Worm (Caenorhabditis elegans) whole organism, L2 larva: ENCODE data around the gene Y47D3A.1.
A peak's percentile ranks its signal among the peaks of the same experiment; 100 is the strongest.

ENCODE experiments used
- fos-1 ChIP-seq: fragments of 150-350 bp; optimal IDR thresholded peaks from 2 replicates; lab custom pipeline; 2014; ENCODE audit warnings: missing biosample characterization, missing genetic modification characterization
- gmeb-1 ChIP-seq: fragments of 150-350 bp; optimal IDR thresholded peaks from 2 replicates; lab custom pipeline; 2014; ENCODE audit warnings: missing biosample characterization, missing genetic modification characterization
- nhr-12 ChIP-seq: fragments of 150-350 bp; optimal IDR thresholded peaks from 2 replicates; lab custom pipeline; 2014; ENCODE audit warnings: missing biosample characterization, missing genetic modification characterization
- nhr-237 ChIP-seq: fragments of 150-350 bp; optimal IDR thresholded peaks from 2 replicates; lab custom pipeline; 2014; ENCODE audit warnings: missing biosample characterization, missing genetic modification characterization
- nhr-6 ChIP-seq: fragments of 150-350 bp; optimal IDR thresholded peaks from 2 replicates; lab custom pipeline; 2014; ENCODE audit warnings: missing biosample characterization, missing genetic modification characterization
- peb-1 ChIP-seq: fragments of 150-350 bp; optimal IDR thresholded peaks from 2 replicates; lab custom pipeline; 2014; ENCODE audit warnings: missing biosample characterization, missing genetic modification characterization
- unc-62 ChIP-seq: fragments of 150-350 bp; optimal IDR thresholded peaks from 2 replicates; lab custom pipeline; 2014; ENCODE audit warnings: missing biosample characterization, missing genetic modification reagents, missing genetic modification characterization

DNA sequence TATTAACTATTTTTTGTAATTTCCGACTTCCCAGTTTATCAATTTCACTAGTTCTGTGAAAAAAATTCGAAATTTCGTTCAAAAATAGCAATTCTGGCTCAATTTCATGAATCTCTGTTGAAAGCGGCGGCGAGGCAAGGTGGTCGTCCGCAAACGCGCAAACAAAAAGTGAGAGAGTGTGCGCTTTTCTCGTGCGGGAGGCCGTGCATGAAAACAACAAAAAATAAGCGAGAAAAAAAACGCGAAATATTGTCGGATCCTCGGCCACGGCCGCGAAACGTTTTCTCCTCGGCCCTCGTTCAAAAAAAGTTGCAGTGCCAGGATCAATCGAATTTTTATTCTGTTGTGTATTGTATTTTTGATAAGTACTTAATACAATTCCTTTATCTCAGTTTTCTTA is 28.9 kb downstream of the Y47D3A.1 start:
- TF ChIP-seq nhr-6 (tag; lab: Kevin White, UChicago) (no peak), peb-1 (tag; lab: Kevin White, UChicago) (no peak), nhr-237 (tag; lab: Kevin White, UChicago) (no peak), nhr-12 (tag; lab: Kevin White, UChicago) (no peak), gmeb-1 (tag; lab: Kevin White, UChicago) (peak; percentile 50), fos-1 (tag; lab: Kevin White, UChicago) (peak; percentile 17), unc-62 (GFP tag; lab: Kevin White, UChicago) (no peak)
